Fruit fly (Drosophila melanogaster) whole organism, embryonic: ENCODE results near the gene CG9393.
A peak's percentile ranks its signal among the peaks of the same experiment; 100 is the strongest.

Source experiments
- Abd-B ChIP-seq: fragments of 200-800 bp; sonication (Bioruptor generic); optimal IDR thresholded peaks from 2 replicates; lab custom pipeline; 2018; ENCODE audit warnings: missing biosample characterization, mild to moderate bottlenecking, missing genetic modification characterization, moderate library complexity
- CG11093 ChIP-seq: fragments of 200-800 bp; sonication (Bioruptor generic); IDR thresholded peaks from 3 replicates; pipeline ENCODE4 v1.3.6; 2022; ENCODE audit warnings: missing biosample characterization, missing genetic modification characterization
- CG13287 ChIP-seq: fragments of 200-800 bp; sonication (Bioruptor generic); IDR thresholded peaks from 2 replicates; pipeline ENCODE4 v1.3.6; 2022; ENCODE audit warnings: missing biosample characterization, missing genetic modification characterization; ENCODE audit not compliant: partially characterized antibody
- CG13775 ChIP-seq: fragments of 200-800 bp; sonication (Bioruptor generic); optimal IDR thresholded peaks from 3 replicates; lab custom pipeline; 2017; ENCODE audit warnings: missing biosample characterization, mild to moderate bottlenecking, missing genetic modification characterization
- CG18619 ChIP-seq: fragments of 200-800 bp; sonication (Bioruptor generic); optimal IDR thresholded peaks from 3 replicates; lab custom pipeline; 2017; ENCODE audit warnings: missing biosample characterization, mild to moderate bottlenecking, missing genetic modification characterization
- CG4707 ChIP-seq: fragments of 200-800 bp; sonication (Bioruptor generic); optimal IDR thresholded peaks from 2 replicates; lab custom pipeline; 2018; ENCODE audit warnings: missing biosample characterization, mild to moderate bottlenecking, missing genetic modification characterization, moderate library complexity
- CG4854 ChIP-seq: fragments of 200-800 bp; sonication (Bioruptor generic); optimal IDR thresholded peaks from 2 replicates; lab custom pipeline; 2016; ENCODE audit warnings: missing biosample characterization, missing genetic modification characterization, inconsistent platforms
- CG5953 ChIP-seq: fragments of 200-800 bp; sonication (Bioruptor generic); IDR thresholded peaks from 2 replicates; pipeline ENCODE4 v1.3.6; 2022; ENCODE audit warnings: missing biosample characterization, missing genetic modification characterization
- CG7987 ChIP-seq: fragments of 200-800 bp; sonication (Bioruptor generic); optimal IDR thresholded peaks from 2 replicates; lab custom pipeline; 2018; ENCODE audit warnings: missing biosample characterization, mild to moderate bottlenecking, missing genetic modification characterization, moderate library complexity
- CG8290 ChIP-seq, 3 experiments: fragments of 200-800 bp; sonication (Bioruptor generic); optimal IDR thresholded peaks; 2 replicates each; lab custom pipeline; 2016 to 2019; ENCODE audit warnings: missing biosample characterization in 3 of 3, missing genetic modification characterization in 3 of 3, mild to moderate bottlenecking in 2 of 3, moderate library complexity in 1 of 3
- CG8359 ChIP-seq: fragments of 200-800 bp; sonication (Bioruptor generic); optimal IDR thresholded peaks from 2 replicates; lab custom pipeline; 2017; ENCODE audit warnings: missing biosample characterization, mild to moderate bottlenecking, missing genetic modification characterization, borderline replicate concordance
- CG8478 ChIP-seq: fragments of >200 bp; optimal IDR thresholded peaks from 2 replicates; lab custom pipeline; 2018
- CkIIα-i1 ChIP-seq: fragments of 200-800 bp; sonication (Bioruptor generic); IDR thresholded peaks from 2 replicates; pipeline ENCODE4 v1.3.6; 2022; ENCODE audit warnings: missing biosample characterization, missing genetic modification characterization
- Hmx ChIP-seq: fragments of 200-800 bp; sonication (Bioruptor generic); optimal IDR thresholded peaks from 2 replicates; lab custom pipeline; 2016; ENCODE audit warnings: missing biosample characterization, missing genetic modification characterization
- Hsf ChIP-seq: fragments of 200-800 bp; sonication (Bioruptor generic); optimal IDR thresholded peaks from 3 replicates; lab custom pipeline; 2016; ENCODE audit warnings: missing biosample characterization, missing genetic modification characterization
- Lpt ChIP-seq: fragments of >200 bp; optimal IDR thresholded peaks from 2 replicates; lab custom pipeline; 2018; ENCODE audit warnings: missing biosample characterization, missing genetic modification characterization
- MESR4 ChIP-seq: fragments of 200-800 bp; sonication (Bioruptor generic); optimal IDR thresholded peaks from 2 replicates; lab custom pipeline; 2018; ENCODE audit warnings: missing biosample characterization, mild to moderate bottlenecking, missing genetic modification characterization, moderate library complexity
- Ravus ChIP-seq: fragments of 200-800 bp; sonication (Bioruptor generic); IDR thresholded peaks from 2 replicates; pipeline ENCODE4 v1.3.6; 2022; ENCODE audit warnings: missing biosample characterization, missing genetic modification characterization
- Rx ChIP-seq: fragments of 200-800 bp; sonication (Bioruptor generic); IDR thresholded peaks from 2 replicates; pipeline ENCODE4 v1.3.6; 2022; ENCODE audit warnings: missing biosample characterization, missing genetic modification characterization
- al ChIP-seq: fragments of 200-800 bp; sonication (Bioruptor generic); IDR thresholded peaks from 2 replicates; pipeline ENCODE4 v1.3.6; 2022; ENCODE audit warnings: missing biosample characterization, missing genetic modification characterization
- bbx ChIP-seq: fragments of 200-800 bp; sonication (Bioruptor generic); IDR thresholded peaks from 2 replicates; pipeline ENCODE4 v1.3.6; 2022; ENCODE audit warnings: missing biosample characterization, missing genetic modification characterization; ENCODE audit not compliant: partially characterized antibody
- chm ChIP-seq: fragments of 200-800 bp; sonication (Bioruptor generic); IDR thresholded peaks from 2 replicates; pipeline ENCODE4 v1.3.6; 2022; ENCODE audit warnings: missing biosample characterization, missing genetic modification characterization
- dmrt99B ChIP-seq: fragments of 200-800 bp; sonication (Bioruptor generic); optimal IDR thresholded peaks from 2 replicates; lab custom pipeline; 2018; ENCODE audit warnings: missing biosample characterization, mild to moderate bottlenecking, missing genetic modification characterization, moderate library complexity
- emc ChIP-seq: fragments of 200-800 bp; sonication (Bioruptor generic); optimal IDR thresholded peaks from 2 replicates; lab custom pipeline; 2016; ENCODE audit warnings: missing biosample characterization, missing genetic modification characterization
- esg ChIP-seq: fragments of 200-800 bp; sonication (Bioruptor generic); conservative IDR thresholded peaks from 2 replicates; pipeline ENCODE4 v1.3.6; 2022; ENCODE audit warnings: missing biosample characterization, missing genetic modification characterization
- ewg ChIP-seq: fragments of 200-800 bp; sonication (Bioruptor generic); optimal IDR thresholded peaks from 3 replicates; lab custom pipeline; 2017; ENCODE audit warnings: mild to moderate bottlenecking, missing biosample characterization, missing genetic modification reagents, missing genetic modification characterization
- eyg ChIP-seq: fragments of 200-800 bp; sonication (Bioruptor generic); optimal IDR thresholded peaks from 3 replicates; lab custom pipeline; 2016; ENCODE audit warnings: missing biosample characterization, missing genetic modification characterization
- fd102C ChIP-seq: fragments of 200-800 bp; sonication (Bioruptor generic); optimal IDR thresholded peaks from 2 replicates; lab custom pipeline; 2018; ENCODE audit warnings: missing biosample characterization, mild to moderate bottlenecking, missing genetic modification characterization, moderate library complexity
- fd3F ChIP-seq: fragments of 200-800 bp; sonication (Bioruptor generic); optimal IDR thresholded peaks from 2 replicates; lab custom pipeline; 2018; ENCODE audit warnings: missing biosample characterization, mild to moderate bottlenecking, missing genetic modification characterization, moderate library complexity
- ftz-f1 ChIP-seq: fragments of 200-800 bp; sonication (Bioruptor generic); optimal IDR thresholded peaks from 2 replicates; lab custom pipeline; 2016; ENCODE audit warnings: missing biosample characterization, missing genetic modification characterization
- gt ChIP-seq: fragments of 200-800 bp; sonication (Bioruptor generic); IDR thresholded peaks from 2 replicates; pipeline ENCODE4 v1.3.6; 2022; ENCODE audit warnings: missing biosample characterization, missing genetic modification characterization
- her ChIP-seq: fragments of 200-800 bp; sonication (Bioruptor generic); optimal IDR thresholded peaks from 2 replicates; lab custom pipeline; 2016; ENCODE audit warnings: missing biosample characterization, missing genetic modification characterization
- hth ChIP-seq: fragments of >200 bp; optimal IDR thresholded peaks from 2 replicates; lab custom pipeline; 2017; ENCODE audit warnings: inconsistent platforms
- inv ChIP-seq: fragments of 200-800 bp; sonication (Bioruptor generic); IDR thresholded peaks from 2 replicates; pipeline ENCODE4 v1.3.6; 2022; ENCODE audit warnings: missing biosample characterization, missing genetic modification characterization; ENCODE audit not compliant: partially characterized antibody
- ken ChIP-seq: fragments of 200-800 bp; sonication (Bioruptor generic); IDR thresholded peaks from 3 replicates; pipeline ENCODE4 v1.3.6; 2022; ENCODE audit warnings: missing biosample characterization, missing genetic modification characterization
- kni ChIP-seq: fragments of 200-800 bp; sonication (Bioruptor generic); optimal IDR thresholded peaks from 3 replicates; lab custom pipeline; 2017; ENCODE audit warnings: mild to moderate bottlenecking, missing biosample characterization, missing genetic modification reagents, missing genetic modification characterization
- mam ChIP-seq: fragments of 200-800 bp; sonication (Bioruptor generic); optimal IDR thresholded peaks from 3 replicates; lab custom pipeline; 2016; ENCODE audit warnings: missing biosample characterization, missing genetic modification characterization
- nerfin-1 ChIP-seq: fragments of 200-800 bp; sonication (Bioruptor generic); optimal IDR thresholded peaks from 3 replicates; lab custom pipeline; 2019; ENCODE audit warnings: missing biosample characterization, mild to moderate bottlenecking, missing genetic modification characterization, moderate library complexity
- oc ChIP-seq: fragments of 200-800 bp; sonication (Bioruptor generic); optimal IDR thresholded peaks from 2 replicates; lab custom pipeline; 2018; ENCODE audit warnings: missing biosample characterization, mild to moderate bottlenecking, missing genetic modification characterization, moderate library complexity
- pb ChIP-seq: fragments of 200-800 bp; sonication (Bioruptor generic); optimal IDR thresholded peaks from 3 replicates; lab custom pipeline; 2016; ENCODE audit warnings: missing biosample characterization, missing genetic modification characterization
- pnt ChIP-seq: fragments of 200-800 bp; sonication (Bioruptor generic); optimal IDR thresholded peaks from 3 replicates; lab custom pipeline; 2016; ENCODE audit warnings: missing biosample characterization, missing genetic modification characterization
- pros ChIP-seq: fragments of 200-800 bp; sonication (Bioruptor generic); optimal IDR thresholded peaks from 3 replicates; lab custom pipeline; 2019; ENCODE audit warnings: missing biosample characterization, mild to moderate bottlenecking, missing genetic modification characterization, moderate library complexity
- salm ChIP-seq: fragments of 200-800 bp; sonication (Bioruptor generic); optimal IDR thresholded peaks from 2 replicates; lab custom pipeline; 2018; ENCODE audit warnings: missing biosample characterization, mild to moderate bottlenecking, missing genetic modification characterization
- schlank ChIP-seq: fragments of 200-800 bp; sonication (Bioruptor generic); optimal IDR thresholded peaks from 2 replicates; lab custom pipeline; 2018; ENCODE audit warnings: missing biosample characterization, mild to moderate bottlenecking, missing genetic modification characterization
- scrt ChIP-seq: fragments of 200-800 bp; sonication (Bioruptor generic); optimal IDR thresholded peaks from 2 replicates; lab custom pipeline; 2018; ENCODE audit warnings: missing biosample characterization, mild to moderate bottlenecking, missing genetic modification characterization, moderate library complexity
- seq ChIP-seq: fragments of 200-800 bp; sonication (Bioruptor generic); IDR thresholded peaks from 2 replicates; pipeline ENCODE4 v1.3.6; 2022; ENCODE audit warnings: missing biosample characterization, missing genetic modification characterization
- sna ChIP-seq: fragments of 200-800 bp; sonication (Bioruptor generic); IDR thresholded peaks from 2 replicates; pipeline ENCODE4 v1.3.6; 2022; ENCODE audit warnings: missing biosample characterization, missing genetic modification characterization; ENCODE audit not compliant: partially characterized antibody
- tgo ChIP-seq: fragments of 200-800 bp; sonication (Bioruptor generic); IDR thresholded peaks from 3 replicates; pipeline ENCODE4 v1.3.6; 2022; ENCODE audit warnings: missing biosample characterization, missing genetic modification characterization
- yki ChIP-seq: fragments of >200 bp; optimal IDR thresholded peaks from 3 replicates; lab custom pipeline; 2018
- z ChIP-seq: fragments of 200-800 bp; sonication (Bioruptor generic); IDR thresholded peaks from 3 replicates; pipeline ENCODE4 v1.3.6; 2022; ENCODE audit warnings: missing biosample characterization, missing genetic modification characterization

The CG9393 gene

DNA sequence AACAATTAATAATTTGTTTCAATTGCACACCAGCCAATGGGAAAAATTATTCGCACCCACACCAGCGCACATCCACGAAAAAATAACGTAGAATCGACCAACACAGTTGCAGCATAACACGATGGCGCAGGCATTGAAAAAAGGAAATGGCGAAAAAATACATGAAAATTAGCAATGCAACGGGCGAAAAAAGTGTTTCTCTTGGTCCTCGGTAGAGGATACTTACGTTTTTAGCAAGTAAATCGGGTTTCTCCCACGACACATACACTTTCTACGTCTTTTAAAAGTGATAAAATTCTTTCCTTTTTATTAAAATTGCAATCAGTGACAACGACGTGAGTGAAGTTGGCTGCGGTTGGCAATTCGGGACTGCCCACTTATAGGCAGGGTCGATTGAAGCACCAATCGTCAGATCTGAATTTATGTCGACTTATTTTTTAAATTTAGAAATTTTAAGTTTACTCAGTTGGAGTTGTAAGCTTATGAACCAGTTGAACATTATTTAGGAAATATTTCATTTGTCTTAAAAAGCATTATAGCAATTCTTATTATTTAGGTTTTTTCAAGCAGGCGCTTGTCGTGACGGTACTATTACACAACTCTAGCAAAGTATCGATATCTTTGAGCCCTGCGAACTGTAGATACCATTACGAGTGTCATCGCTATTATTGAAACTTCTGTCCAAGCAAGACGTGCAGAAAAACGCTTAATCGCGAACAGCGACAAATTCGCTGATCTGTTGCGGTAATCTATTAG is 14.1 kb upstream of the CG9393 start, which contains the start of the genes Kap-alpha3 and Son (continued):
- TF ChIP-seq CG7987 (GFP tag; lab: Kevin White, UChicago), result peak; percentile 97
- TF ChIP-seq fd3F (GFP tag; lab: Kevin White, UChicago), result peak; percentile 86
- no peak for TF ChIP-seq z (GFP tag; lab: Robert Waterston, UW)
- peak; percentile 73 for TF ChIP-seq oc (tag; lab: Kevin White, UChicago)
- peak; percentile 98 for TF ChIP-seq CG13775 (GFP tag; lab: Kevin White, UChicago)
- TF ChIP-seq bbx, result peak; percentile 64
- TF ChIP-seq yki, result no peak
- TF ChIP-seq al (GFP tag; lab: Robert Waterston, UW), result peak; percentile 88
- TF ChIP-seq Rx (GFP tag; lab: Robert Waterston, UW), result peak; percentile 87
- peak; percentile 89 for TF ChIP-seq CG13287 (GFP tag; lab: Robert Waterston, UW)
- peak; percentile 84 for TF ChIP-seq salm (tag; lab: Kevin White, UChicago)
- peak; percentile 85 for TF ChIP-seq scrt
- peak; percentile 86 for TF ChIP-seq tgo (GFP tag; lab: Robert Waterston, UW)
- TF ChIP-seq inv (GFP tag; lab: Robert Waterston, UW), result peak; percentile 87
- TF ChIP-seq pnt (GFP tag; lab: Kevin White, UChicago), result peak; percentile 90
- TF ChIP-seq Ravus, result peak; percentile 43
- TF ChIP-seq dmrt99B (tag; lab: Kevin White, UChicago), result peak; percentile 85
- TF ChIP-seq fd102C (GFP tag; lab: Kevin White, UChicago), result peak; percentile 91
- peak; percentile 91 for TF ChIP-seq CG4707 (GFP tag; lab: Kevin White, UChicago)
- TF ChIP-seq ewg (GFP tag; lab: Kevin White, UChicago), result peak; percentile 83
- TF ChIP-seq Hsf (GFP tag; lab: Kevin White, UChicago), result peak; percentile 95
- peak; percentile 79 for TF ChIP-seq CG11093 (GFP tag; lab: Robert Waterston, UW)
- TF ChIP-seq CkIIα-i1 (GFP tag; lab: Robert Waterston, UW), result no peak
- peak; percentile 79 for TF ChIP-seq CG8290 (GFP tag; optimal IDR thresholded peaks at IDR 0.05; lab: Kevin White, UChicago)
- TF ChIP-seq CG8290 (tag; optimal IDR thresholded peaks at IDR 0.05; lab: Kevin White, UChicago), result peak; percentile 79 to 95
- TF ChIP-seq hth (lab: Kevin White, UChicago), result no peak
- TF ChIP-seq ftz-f1 (GFP tag; lab: Kevin White, UChicago), result peak; percentile 82
- TF ChIP-seq esg (GFP tag; lab: Robert Waterston, UW), result peak; percentile 72
- TF ChIP-seq CG5953, result peak; percentile 72
- peak; percentile 85 for TF ChIP-seq Hmx (GFP tag; lab: Kevin White, UChicago)
- peak; percentile 90 for TF ChIP-seq chm
- TF ChIP-seq CG8478 (lab: Kevin White, UChicago), result no peak
- TF ChIP-seq MESR4 (GFP tag; lab: Kevin White, UChicago), result peak; percentile 93
- peak; percentile 87 for TF ChIP-seq eyg
- peak; percentile 91 for TF ChIP-seq ken (GFP tag; lab: Robert Waterston, UW)
- peak; percentile 92 for TF ChIP-seq pb (GFP tag; lab: Kevin White, UChicago)
- peak; percentile 98 for TF ChIP-seq kni
- TF ChIP-seq sna (GFP tag; lab: Robert Waterston, UW), result peak; percentile 82
- peak; percentile 95 for TF ChIP-seq mam (GFP tag; lab: Kevin White, UChicago)
- no peak for TF ChIP-seq Lpt (GFP tag; lab: Kevin White, UChicago)
- peak; percentile 96 for TF ChIP-seq CG18619 (GFP tag; lab: Kevin White, UChicago)
- TF ChIP-seq CG4854 (GFP tag; lab: Kevin White, UChicago), result peak; percentile 94
- TF ChIP-seq gt, result peak; percentile 82
- TF ChIP-seq seq (GFP tag; lab: Robert Waterston, UW), result peak; percentile 81
- TF ChIP-seq schlank (tag; lab: Kevin White, UChicago), result peak; percentile 91
- TF ChIP-seq her (GFP tag; lab: Kevin White, UChicago), result peak; percentile 88
- peak; percentile 90 for TF ChIP-seq Abd-B
- peak; percentile 89 for TF ChIP-seq emc (GFP tag; lab: Kevin White, UChicago)
- TF ChIP-seq nerfin-1 (tag; lab: Kevin White, UChicago), result peak; percentile 90
- peak; percentile 81 for TF ChIP-seq CG8359 (GFP tag; lab: Kevin White, UChicago)
- peak; percentile 59 for TF ChIP-seq pros
